Worm (Caenorhabditis elegans): ENCODE results near the gene srh-246.

- TF ChIP-seq pha-4 (tag; optimal IDR thresholded peaks at IDR 0.05) (no peak), fkh-10 (GFP tag; optimal IDR thresholded peaks at IDR 0.05) (no peak), nhr-28 (tag; optimal IDR thresholded peaks at IDR 0.05) (no peak), elt-3 (tag; optimal IDR thresholded peaks at IDR 0.05) (no peak), ceh-82 (tag; optimal IDR thresholded peaks at IDR 0.05) (no peak), zag-1 (tag; optimal IDR thresholded peaks at IDR 0.05) (no peak), sea-2 (GFP tag; optimal IDR thresholded peaks at IDR 0.05) (no peak), nhr-76 (tag; optimal IDR thresholded peaks at IDR 0.05) (no peak)
Measured at ce11 chrV:634855-635254, 22.7 kb downstream of the srh-246 start, which contains the start of gene F48G7.10.

All from whole organism, L3 larva.